Fruit fly (Drosophila melanogaster) whole organism, embryonic: Measurements from ENCODE around the gene Sdhaf3.
A peak's percentile ranks its signal among the peaks of the same experiment; 100 is the strongest.

Source experiments
- CG17361 ChIP-seq: fragments of 200-800 bp; sonication (Bioruptor generic); IDR thresholded peaks from 3 replicates; pipeline ENCODE4 v1.3.6; 2022; ENCODE audit warnings: missing biosample characterization, missing genetic modification characterization
- CG31388 ChIP-seq: fragments of 200-800 bp; sonication (Bioruptor generic); optimal IDR thresholded peaks from 2 replicates; lab custom pipeline; 2016; ENCODE audit warnings: missing biosample characterization, missing genetic modification characterization
- CG4404 ChIP-seq: fragments of 200-800 bp; sonication (Bioruptor generic); IDR thresholded peaks from 2 replicates; pipeline ENCODE4 v1.3.6; 2022; ENCODE audit warnings: missing biosample characterization, missing genetic modification characterization
- CG7987 ChIP-seq: fragments of 200-800 bp; sonication (Bioruptor generic); optimal IDR thresholded peaks from 2 replicates; lab custom pipeline; 2018; ENCODE audit warnings: missing biosample characterization, mild to moderate bottlenecking, missing genetic modification characterization, moderate library complexity
- Hmr ChIP-seq: fragments of 200-800 bp; sonication (Bioruptor generic); optimal IDR thresholded peaks from 3 replicates; lab custom pipeline; 2017; ENCODE audit warnings: mild to moderate bottlenecking, missing biosample characterization, missing genetic modification reagents, missing genetic modification characterization
- Sox102F ChIP-seq: fragments of 200-800 bp; sonication (Bioruptor generic); optimal IDR thresholded peaks from 2 replicates; lab custom pipeline; 2018; ENCODE audit warnings: missing biosample characterization, mild to moderate bottlenecking, missing genetic modification characterization, moderate library complexity
- amos ChIP-seq: fragments of 200-800 bp; sonication (Bioruptor generic); IDR thresholded peaks from 2 replicates; pipeline ENCODE4 v1.3.6; 2022; ENCODE audit warnings: missing biosample characterization, missing genetic modification characterization; ENCODE audit not compliant: partially characterized antibody
- ems ChIP-seq: fragments of 200-800 bp; sonication (Bioruptor generic); optimal IDR thresholded peaks from 3 replicates; lab custom pipeline; 2016; ENCODE audit warnings: missing biosample characterization, missing genetic modification characterization
- gce ChIP-seq: fragments of 200-800 bp; sonication (Bioruptor generic); IDR thresholded peaks from 3 replicates; pipeline ENCODE4 v1.3.6; 2022; ENCODE audit warnings: missing biosample characterization, missing genetic modification characterization
- maf-S ChIP-seq: fragments of 200-800 bp; sonication (Bioruptor generic); optimal IDR thresholded peaks from 2 replicates; lab custom pipeline; 2016; ENCODE audit warnings: missing biosample characterization, missing genetic modification characterization
- sens-2 ChIP-seq: fragments of 200-800 bp; sonication (Bioruptor generic); IDR thresholded peaks from 2 replicates; pipeline ENCODE4 v1.3.6; 2022; ENCODE audit warnings: missing biosample characterization, missing genetic modification characterization

Gene Sdhaf3

dm6 chr3R:16432665-16433065 lies 49.6 kb downstream of the Sdhaf3 start, which contains the start of gene Fntb (continued):
- TF ChIP-seq sens-2 (GFP tag; lab: Robert Waterston, UW) (no peak), gce (0 out of 3 replicates have a peak, but pooled peaks have one; percentile 46), CG7987 (GFP tag; lab: Kevin White, UChicago) (no peak), Sox102F (GFP tag; lab: Kevin White, UChicago) (no peak), maf-S (peak; percentile 10), CG4404 (GFP tag; lab: Robert Waterston, UW) (no peak), amos (GFP tag; lab: Robert Waterston, UW) (no peak), CG31388 (peak; percentile 12), CG17361 (GFP tag; lab: Robert Waterston, UW) (peak; percentile 88), ems (GFP tag; lab: Kevin White, UChicago) (no peak), Hmr (GFP tag; lab: Kevin White, UChicago) (no peak)
